Worm (Caenorhabditis elegans): ENCODE results near the gene C44H9.7.

Gene C44H9.7

DNA sequence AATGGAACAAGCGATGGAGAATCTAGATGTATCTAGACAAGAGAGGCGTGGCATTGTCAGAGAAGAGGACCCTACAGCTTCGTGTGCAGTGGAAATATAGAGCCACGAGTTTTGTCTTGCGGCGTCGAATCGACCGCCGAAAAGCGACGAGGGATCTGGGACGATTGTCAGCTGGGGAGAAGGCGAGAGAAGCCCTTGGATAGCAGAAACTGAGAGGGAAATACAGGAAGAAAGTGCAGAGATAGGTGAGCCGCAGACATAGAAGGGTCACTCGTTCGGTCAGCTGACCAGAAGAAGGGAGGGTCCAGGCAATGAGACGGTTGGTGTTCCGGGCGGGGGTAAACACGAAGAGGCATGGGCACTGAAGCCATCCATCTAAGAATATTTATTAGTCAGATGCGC is 40.2 kb downstream of the C44H9.7 start (continued):
- peak; percentile 32 for TF ChIP-seq lin-39 (tag; optimal IDR thresholded peaks at IDR 0.05)
- TF ChIP-seq nhr-129 (tag; optimal IDR thresholded peaks at IDR 0.05) = peak; percentile 84
- TF ChIP-seq lsy-2 (tag; optimal IDR thresholded peaks at IDR 0.05) = peak in 1 of 2 experiments; percentile 79

DNA sequence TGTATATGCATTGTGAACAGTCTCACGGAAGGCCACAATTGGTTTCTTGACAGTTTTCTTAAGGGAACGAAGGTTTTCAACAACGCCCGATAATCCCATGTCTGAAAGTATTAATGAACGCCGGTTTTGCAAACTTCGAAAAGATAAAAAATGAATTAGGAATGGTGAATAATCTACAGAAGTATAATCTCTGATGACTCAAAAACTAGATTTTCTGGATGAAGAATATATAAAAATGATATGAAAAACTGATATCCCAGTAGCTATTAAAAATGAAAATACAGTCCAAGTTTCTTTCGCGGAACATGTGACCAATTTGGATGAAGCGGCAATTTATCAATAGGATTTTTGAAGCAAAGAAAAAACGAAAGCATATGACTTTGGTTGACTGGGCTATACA is 40.6 kb downstream of the C44H9.7 start, which contains the start of gene ZC443.3:
Gene ZC443.3, minus strand, starts transcription at position 101 of the 400 bp plus-strand sequence.
- TF ChIP-seq elt-1 (tag; optimal IDR thresholded peaks at IDR 0.05) = no peak
- no peak for TF ChIP-seq nhr-12 (tag; optimal IDR thresholded peaks at IDR 0.05)
- TF ChIP-seq ztf-1 (GFP tag; conservative IDR thresholded peaks at IDR 0.05) = no peak
- TF ChIP-seq aly-2 (tag; optimal IDR thresholded peaks at IDR 0.05) = no peak
- no peak for TF ChIP-seq nhr-237 (tag; optimal IDR thresholded peaks at IDR 0.05)
- TF ChIP-seq lin-39 (tag; optimal IDR thresholded peaks at IDR 0.05) = no peak
- TF ChIP-seq blmp-1 (tag; optimal IDR thresholded peaks at IDR 0.05; ENCODE audit: insufficient read depth) = no peak
- TF ChIP-seq egl-27 (tag; optimal IDR thresholded peaks at IDR 0.05) = no peak
- TF ChIP-seq nhr-23 (tag; optimal IDR thresholded peaks at IDR 0.05) = no peak
- TF ChIP-seq nhr-11 (tag; optimal IDR thresholded peaks at IDR 0.05) = no peak
- TF ChIP-seq zag-1 (tag; optimal IDR thresholded peaks at IDR 0.05) = no peak
- TF ChIP-seq ZK546.5 (tag; optimal IDR thresholded peaks at IDR 0.05) = no peak
- no peak for TF ChIP-seq mab-5 (tag; optimal IDR thresholded peaks at IDR 0.05)
- TF ChIP-seq mdl-1 (tag; optimal IDR thresholded peaks at IDR 0.05) = no peak
- no peak for TF ChIP-seq ceh-82 (tag; optimal IDR thresholded peaks at IDR 0.05)
- no peak for TF ChIP-seq skn-1 (tag; optimal IDR thresholded peaks at IDR 0.05)
- no peak for TF ChIP-seq ceh-16 (tag; optimal IDR thresholded peaks at IDR 0.05)

DNA sequence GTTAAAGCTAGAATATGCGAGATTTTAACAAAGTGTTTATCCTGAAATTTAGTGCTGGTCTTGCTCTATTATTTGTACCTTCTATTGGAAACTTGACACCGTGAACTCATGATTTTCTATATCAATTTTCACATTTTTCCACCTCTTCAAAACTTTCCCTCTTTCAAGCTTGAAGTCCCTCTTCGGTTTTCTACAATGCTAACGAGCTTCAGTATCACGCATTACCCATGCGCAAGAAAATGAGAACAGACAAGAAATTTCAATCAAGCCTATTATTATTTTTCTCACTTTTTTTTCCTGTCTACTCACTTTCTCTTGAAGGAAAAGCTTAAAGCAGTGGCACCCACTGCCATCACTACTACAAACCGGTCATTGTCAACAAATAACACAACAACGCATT is 42.9 kb downstream of the C44H9.7 start:
- peak in 1 of 2 experiments; percentile 5 for TF ChIP-seq lsy-2 (tag; optimal IDR thresholded peaks at IDR 0.05)
- no peak for TF ChIP-seq elt-1 (tag; optimal IDR thresholded peaks at IDR 0.05)
- no peak for TF ChIP-seq fos-1 (tag; optimal IDR thresholded peaks at IDR 0.05)
- TF ChIP-seq blmp-1 (tag; optimal IDR thresholded peaks at IDR 0.05; ENCODE audit: insufficient read depth) = no peak
- no peak for TF ChIP-seq R02D3.7 (tag; optimal IDR thresholded peaks at IDR 0.05)
- no peak for TF ChIP-seq unc-62 (GFP tag; optimal IDR thresholded peaks at IDR 0.05)
- TF ChIP-seq peb-1 (tag; optimal IDR thresholded peaks at IDR 0.05) = no peak
- TF ChIP-seq snpc-4 (tag; optimal IDR thresholded peaks at IDR 0.05) = no peak
- TF ChIP-seq unc-55 (GFP tag; optimal IDR thresholded peaks at IDR 0.05) = no peak
- peak; percentile 15 for TF ChIP-seq ama-1 (optimal IDR thresholded peaks at IDR 0.05)
- no peak for TF ChIP-seq ceh-82 (tag; optimal IDR thresholded peaks at IDR 0.05)

DNA sequence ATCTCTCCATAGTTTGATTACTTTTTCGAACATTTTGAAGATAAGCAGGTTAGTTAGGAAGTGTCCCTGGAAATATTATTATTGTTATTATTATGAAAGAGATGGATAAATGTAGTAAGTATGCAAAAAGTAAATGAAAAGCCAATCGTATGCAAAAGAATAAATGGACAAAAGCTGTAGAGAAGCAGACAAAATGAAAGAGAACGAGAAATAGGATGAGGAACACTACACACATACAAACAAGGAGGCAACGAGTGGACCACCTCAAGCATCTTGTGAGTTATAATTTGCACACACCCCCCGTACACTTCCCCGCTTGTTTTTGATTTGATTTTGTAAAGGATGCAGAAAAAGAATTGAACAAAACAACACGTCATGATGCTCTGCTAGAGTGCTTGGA is 43.5 kb downstream of the C44H9.7 start, which contains the start of gene ZC443.2:
Gene ZC443.2, minus strand, starts transcription at position 67 of the 400 bp plus-strand sequence.
- TF ChIP-seq nhr-11 (tag; optimal IDR thresholded peaks at IDR 0.05) (no peak), unc-55 (GFP tag; optimal IDR thresholded peaks at IDR 0.05) (peak; percentile 64)

DNA sequence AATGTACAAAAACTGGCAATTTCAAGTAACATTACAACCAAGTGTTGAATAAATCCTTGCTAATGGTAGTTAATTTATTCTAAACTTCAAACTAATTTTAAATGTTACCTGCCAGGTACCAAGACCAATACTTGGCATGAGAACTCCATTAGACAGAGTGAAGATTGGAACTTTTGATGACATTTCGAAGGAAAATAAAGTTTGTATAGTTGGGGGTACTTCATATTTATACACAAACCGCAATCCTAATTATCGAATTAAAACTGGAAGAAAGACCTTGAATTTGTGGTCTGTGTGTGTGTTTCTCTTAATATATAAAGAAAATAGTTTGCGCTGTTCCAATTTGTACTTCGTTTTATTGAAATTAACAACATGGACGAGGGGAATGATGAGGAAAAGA is 44.8 kb downstream of the C44H9.7 start, which contains the start of gene ZC443.1:
Gene ZC443.1, minus strand, starts transcription at position 205 of the 400 bp plus-strand sequence.
- no peak for TF ChIP-seq aly-2 (tag; optimal IDR thresholded peaks at IDR 0.05)
- no peak for TF ChIP-seq zag-1 (tag; optimal IDR thresholded peaks at IDR 0.05)
- TF ChIP-seq nhr-11 (tag; optimal IDR thresholded peaks at IDR 0.05) = no peak
- no peak for TF ChIP-seq nhr-237 (tag; optimal IDR thresholded peaks at IDR 0.05)
- no peak for TF ChIP-seq lsy-2 (tag; optimal IDR thresholded peaks at IDR 0.05)
- no peak for TF ChIP-seq gmeb-1 (tag; optimal IDR thresholded peaks at IDR 0.05)
- TF ChIP-seq ceh-82 (tag; optimal IDR thresholded peaks at IDR 0.05) = no peak
- TF ChIP-seq sem-4 (tag; optimal IDR thresholded peaks at IDR 0.05) = no peak
- TF ChIP-seq crh-2 (tag; optimal IDR thresholded peaks at IDR 0.05) = no peak
- no peak for TF ChIP-seq dmd-4 (tag; optimal IDR thresholded peaks at IDR 0.05)
- TF ChIP-seq ztf-4 (tag; optimal IDR thresholded peaks at IDR 0.05) = no peak
- TF ChIP-seq ztf-11 (tag; optimal IDR thresholded peaks at IDR 0.05) = no peak
- no peak for TF ChIP-seq sma-9 (GFP tag; optimal IDR thresholded peaks at IDR 0.05)
- no peak for TF ChIP-seq sma-9 (tag; optimal IDR thresholded peaks at IDR 0.05)
- no peak for TF ChIP-seq F13H6.1 (tag; optimal IDR thresholded peaks at IDR 0.05)
